Worm (Caenorhabditis elegans) whole organism, L1 larva: ENCODE results near the gene F56D5.5.

Experiments
- elt-3 ChIP-seq, 6 experiments: fragments of 150-350 bp in 1 of 6; sonication (generic microtip); optimal IDR thresholded peaks; 2 replicates each; lab custom pipeline; 2017 to 2018; ENCODE audit warnings: missing biosample characterization in 6 of 6, missing genetic modification characterization in 6 of 6, inconsistent platforms in 1 of 6
- zag-1 ChIP-seq: fragments of 150-350 bp; optimal IDR thresholded peaks from 2 replicates; lab custom pipeline; 2014; ENCODE audit warnings: missing biosample characterization, missing genetic modification characterization
- zip-4 ChIP-seq: fragments of 200-800 bp; sonication (Bioruptor generic); optimal IDR thresholded peaks from 2 replicates; lab custom pipeline; 2018; ENCODE audit warnings: mild to moderate bottlenecking, missing genetic modification characterization, moderate library complexity, missing compliant biosample characterization

- TF ChIP-seq zag-1 (no peak), zip-4 (GFP tag; lab: Kevin White, UChicago) (no peak), elt-3 (tag; optimal IDR thresholded peaks at IDR 0.05; lab: Kevin White, UChicago) (peak in 4 of 6 experiments; percentile 4 to 96 (median 58))
Measured at ce11 chrIV:9442106-9442532, 34.2 kb upstream of the F56D5.5 start.
